Fruit fly (Drosophila melanogaster) whole organism, embryonic: ENCODE measurements around the gene Lerp.

Source experiments
- Bteb2 ChIP-seq: fragments of 200-800 bp; sonication (Bioruptor generic); optimal IDR thresholded peaks from 2 replicates; lab custom pipeline; 2016; ENCODE audit warnings: missing biosample characterization, missing genetic modification characterization
- CG12236 ChIP-seq: fragments of 200-800 bp; sonication (Bioruptor generic); optimal IDR thresholded peaks from 2 replicates; lab custom pipeline; 2016; ENCODE audit warnings: missing biosample characterization, missing genetic modification characterization
- CG12391 ChIP-seq: fragments of 200-800 bp; sonication (Bioruptor generic); optimal IDR thresholded peaks from 3 replicates; lab custom pipeline; 2018; ENCODE audit warnings: missing biosample characterization, mild to moderate bottlenecking, missing genetic modification characterization, moderate library complexity
- CG12659 ChIP-seq: fragments of 200-800 bp; sonication (Bioruptor generic); optimal IDR thresholded peaks from 3 replicates; lab custom pipeline; 2017; ENCODE audit warnings: mild to moderate bottlenecking, missing biosample characterization, missing genetic modification reagents, missing genetic modification characterization
- CG12942 ChIP-seq: fragments of 200-800 bp; sonication (Bioruptor generic); optimal IDR thresholded peaks from 3 replicates; lab custom pipeline; 2016; ENCODE audit warnings: missing biosample characterization, missing genetic modification characterization
- CG13296 ChIP-seq: fragments of 200-800 bp; sonication (Bioruptor generic); optimal IDR thresholded peaks from 3 replicates; lab custom pipeline; 2018; ENCODE audit warnings: missing biosample characterization, mild to moderate bottlenecking, missing genetic modification characterization
- CG1529 ChIP-seq: fragments of 200-800 bp; sonication (Bioruptor generic); optimal IDR thresholded peaks from 3 replicates; lab custom pipeline; 2018; ENCODE audit warnings: missing biosample characterization, missing genetic modification characterization
- CG16815 ChIP-seq: fragments of 200-800 bp; sonication (Bioruptor generic); optimal IDR thresholded peaks from 3 replicates; lab custom pipeline; 2017; ENCODE audit warnings: missing biosample characterization, mild to moderate bottlenecking, missing genetic modification characterization
- CG17912 ChIP-seq: fragments of 200-800 bp; sonication (Bioruptor generic); optimal IDR thresholded peaks from 2 replicates; lab custom pipeline; 2018; ENCODE audit warnings: missing biosample characterization, mild to moderate bottlenecking, missing genetic modification characterization
- CG2678 ChIP-seq: fragments of 200-800 bp; sonication (Bioruptor generic); optimal IDR thresholded peaks from 3 replicates; lab custom pipeline; 2019; ENCODE audit warnings: missing biosample characterization, mild to moderate bottlenecking, missing genetic modification characterization, moderate library complexity
- CG31224 ChIP-seq: fragments of 200-800 bp; sonication (Bioruptor generic); IDR thresholded peaks from 2 replicates; pipeline ENCODE4 v1.3.6; 2022; ENCODE audit warnings: missing biosample characterization, missing genetic modification characterization
- CG31441 ChIP-seq: fragments of 200-800 bp; sonication (Bioruptor generic); IDR thresholded peaks from 2 replicates; pipeline ENCODE4 v1.3.6; 2022; ENCODE audit warnings: missing biosample characterization, missing genetic modification characterization
- CG32532 ChIP-seq: fragments of 200-800 bp; sonication (Bioruptor generic); IDR thresholded peaks from 2 replicates; pipeline ENCODE4 v1.3.6; 2022; ENCODE audit warnings: missing biosample characterization, missing genetic modification characterization
- CG32772 ChIP-seq: fragments of 200-800 bp; sonication (Bioruptor generic); IDR thresholded peaks from 2 replicates; pipeline ENCODE4 v1.3.6; 2022; ENCODE audit warnings: missing biosample characterization, missing genetic modification characterization
- CG33213 ChIP-seq: fragments of 200-800 bp; sonication (Bioruptor generic); optimal IDR thresholded peaks from 3 replicates; lab custom pipeline; 2016; ENCODE audit warnings: missing biosample characterization, missing genetic modification characterization
- CG6654 ChIP-seq: fragments of 200-800 bp; sonication (Bioruptor generic); optimal IDR thresholded peaks from 2 replicates; lab custom pipeline; 2017; ENCODE audit warnings: missing biosample characterization, mild to moderate bottlenecking, missing genetic modification characterization
- CG7786 ChIP-seq: fragments of 200-800 bp; sonication (Bioruptor generic); optimal IDR thresholded peaks from 2 replicates; lab custom pipeline; 2016; ENCODE audit warnings: missing biosample characterization, missing genetic modification characterization
- CG7839 ChIP-seq: fragments of 200-800 bp; sonication (Bioruptor generic); optimal IDR thresholded peaks from 3 replicates; lab custom pipeline; 2018; ENCODE audit warnings: missing biosample characterization, mild to moderate bottlenecking, missing genetic modification characterization, moderate library complexity
- CG7928 ChIP-seq: fragments of 200-800 bp; sonication (Bioruptor generic); optimal IDR thresholded peaks from 2 replicates; lab custom pipeline; 2017; ENCODE audit warnings: missing biosample characterization, mild to moderate bottlenecking, missing genetic modification characterization
- CG8089 ChIP-seq: fragments of 200-800 bp; sonication (Bioruptor generic); optimal IDR thresholded peaks from 3 replicates; lab custom pipeline; 2016; ENCODE audit warnings: missing biosample characterization, missing genetic modification characterization
- CG9932 ChIP-seq: fragments of 200-800 bp; sonication (Bioruptor generic); IDR thresholded peaks from 2 replicates; pipeline ENCODE4 v1.3.6; 2022; ENCODE audit warnings: missing biosample characterization, missing genetic modification characterization
- CTCF ChIP-seq: fragments of 200-800 bp; sonication (Bioruptor generic); optimal IDR thresholded peaks from 2 replicates; lab custom pipeline; 2017; ENCODE audit warnings: missing biosample characterization, mild to moderate bottlenecking, missing genetic modification characterization, moderate library complexity
- Camta ChIP-seq: fragments of 200-800 bp; sonication (Bioruptor generic); optimal IDR thresholded peaks from 2 replicates; lab custom pipeline; 2016; ENCODE audit warnings: missing biosample characterization, missing genetic modification characterization
- Deaf1 ChIP-seq: fragments of 200-800 bp; optimal IDR thresholded peaks from 3 replicates; lab custom pipeline; 2019; ENCODE audit warnings: missing biosample characterization, mild to moderate bottlenecking, missing genetic modification characterization, moderate library complexity
- Doc2 ChIP-seq: fragments of 200-800 bp; sonication (Bioruptor generic); IDR thresholded peaks from 2 replicates; pipeline ENCODE4 v1.3.6; 2022; ENCODE audit warnings: missing biosample characterization, missing genetic modification characterization
- Dp ChIP-seq: fragments of 200-800 bp; sonication (Bioruptor generic); optimal IDR thresholded peaks from 2 replicates; lab custom pipeline; 2018; ENCODE audit warnings: missing biosample characterization, mild to moderate bottlenecking, missing genetic modification characterization, moderate library complexity
- Med ChIP-seq: fragments of 200-800 bp; sonication (Bioruptor generic); peaks from one replicate; lab custom pipeline; 2016; ENCODE audit warnings: missing biosample characterization, missing genetic modification characterization, mild to moderate bottlenecking, inconsistent platforms, moderate library complexity
- Mes4 ChIP-seq: fragments of 200-800 bp; sonication (Bioruptor generic); optimal IDR thresholded peaks from 2 replicates; lab custom pipeline; 2016; ENCODE audit warnings: missing biosample characterization, missing genetic modification characterization
- Neu2 ChIP-seq: fragments of 200-800 bp; sonication (Bioruptor generic); optimal IDR thresholded peaks from 3 replicates; lab custom pipeline; 2016; ENCODE audit warnings: missing biosample characterization, missing genetic modification characterization, borderline replicate concordance
- Oaz ChIP-seq: fragments of 200-800 bp; sonication (Bioruptor generic); IDR thresholded peaks from 2 replicates; pipeline ENCODE4 v1.3.6; 2022; ENCODE audit warnings: missing biosample characterization, missing genetic modification characterization
- Sox100B ChIP-seq: fragments of 200-800 bp; sonication (Bioruptor generic); optimal IDR thresholded peaks from 3 replicates; lab custom pipeline; 2018; ENCODE audit warnings: missing biosample characterization, mild to moderate bottlenecking, missing genetic modification characterization
- Sox102F ChIP-seq: fragments of 200-800 bp; sonication (Bioruptor generic); optimal IDR thresholded peaks from 2 replicates; lab custom pipeline; 2018; ENCODE audit warnings: missing biosample characterization, mild to moderate bottlenecking, missing genetic modification characterization, moderate library complexity
- chif ChIP-seq, 2 experiments: fragments of 200-800 bp; sonication (Bioruptor generic); optimal IDR thresholded peaks; 3 replicates each; lab custom pipeline; 2016; ENCODE audit warnings: missing biosample characterization in 2 of 2, missing genetic modification characterization in 2 of 2
- dysf ChIP-seq: fragments of 200-800 bp; sonication (Bioruptor generic); IDR thresholded peaks from 3 replicates; pipeline ENCODE4 v1.3.6; 2022; ENCODE audit warnings: missing biosample characterization, missing genetic modification characterization
- esg ChIP-seq: fragments of 200-800 bp; sonication (Bioruptor generic); conservative IDR thresholded peaks from 2 replicates; pipeline ENCODE4 v1.3.6; 2022; ENCODE audit warnings: missing biosample characterization, missing genetic modification characterization
- eve ChIP-seq, 2 experiments: fragments of >200 bp; optimal IDR thresholded peaks; 2 replicates each; lab custom pipeline; 2017; ENCODE audit warnings: missing biosample characterization in 2 of 2, missing genetic modification characterization in 2 of 2
- fd64A ChIP-seq: fragments of 200-800 bp; sonication (Bioruptor generic); optimal IDR thresholded peaks from 3 replicates; lab custom pipeline; 2018; ENCODE audit warnings: missing biosample characterization, mild to moderate bottlenecking, missing genetic modification characterization
- fd96Cb ChIP-seq: fragments of 200-800 bp; sonication (Bioruptor generic); optimal IDR thresholded peaks from 2 replicates; lab custom pipeline; 2018; ENCODE audit warnings: missing biosample characterization, mild to moderate bottlenecking, missing genetic modification characterization, moderate library complexity
- gem ChIP-seq: fragments of 200-800 bp; sonication (Bioruptor generic); optimal IDR thresholded peaks from 2 replicates; lab custom pipeline; 2019; ENCODE audit warnings: missing biosample characterization, mild to moderate bottlenecking, missing genetic modification characterization, moderate library complexity
- grau ChIP-seq: fragments of 200-800 bp; optimal IDR thresholded peaks from 3 replicates; lab custom pipeline; 2019; ENCODE audit warnings: missing biosample characterization, mild to moderate bottlenecking, missing genetic modification characterization, moderate library complexity
- h ChIP-seq: fragments of >200 bp; optimal IDR thresholded peaks from 2 replicates; lab custom pipeline; 2017
- hkb ChIP-seq, 2 experiments: fragments of 200-800 bp in 1 of 2; fragments of >200 bp in 1 of 2; sonication (Bioruptor generic) in 1 of 2; IDR thresholded peaks in 1 of 2; optimal IDR thresholded peaks in 1 of 2; 2 replicates each; pipeline versions ENCODE4 v1.3.6 to Lab custom; 2017 to 2022; ENCODE audit warnings: missing biosample characterization in 1 of 2, missing genetic modification characterization in 1 of 2
- nau ChIP-seq: fragments of 200-800 bp; sonication (Bioruptor generic); optimal IDR thresholded peaks from 3 replicates; lab custom pipeline; 2017; ENCODE audit warnings: missing biosample characterization, mild to moderate bottlenecking, missing genetic modification characterization, missing genetic modification reagents
- nmo ChIP-seq: fragments of 200-800 bp; sonication (Bioruptor generic); optimal IDR thresholded peaks from 2 replicates; lab custom pipeline; 2018; ENCODE audit warnings: missing biosample characterization, mild to moderate bottlenecking, missing genetic modification characterization, moderate library complexity
- odd ChIP-seq: fragments of 200-800 bp; sonication (Bioruptor generic); optimal IDR thresholded peaks from 2 replicates; lab custom pipeline; 2017; ENCODE audit warnings: missing biosample characterization, mild to moderate bottlenecking, missing genetic modification characterization
- p53 ChIP-seq: fragments of 200-800 bp; sonication (Bioruptor generic); optimal IDR thresholded peaks from 2 replicates; lab custom pipeline; 2016; ENCODE audit warnings: missing biosample characterization, missing genetic modification characterization
- pnt ChIP-seq: fragments of 200-800 bp; sonication (Bioruptor generic); optimal IDR thresholded peaks from 3 replicates; lab custom pipeline; 2016; ENCODE audit warnings: missing biosample characterization, missing genetic modification characterization
- slp2 ChIP-seq: fragments of 200-800 bp; sonication (Bioruptor generic); optimal IDR thresholded peaks from 2 replicates; lab custom pipeline; 2016; ENCODE audit warnings: missing biosample characterization, missing genetic modification characterization
- sob ChIP-seq: fragments of 200-800 bp; sonication (Bioruptor generic); IDR thresholded peaks from 2 replicates; pipeline ENCODE4 v1.3.6; 2022; ENCODE audit warnings: missing biosample characterization, missing genetic modification characterization
- tgo ChIP-seq: fragments of 200-800 bp; sonication (Bioruptor generic); IDR thresholded peaks from 3 replicates; pipeline ENCODE4 v1.3.6; 2022; ENCODE audit warnings: missing biosample characterization, missing genetic modification characterization

Gene Lerp

dm6 chr3R:26888086-26888724 lies 25.3 kb upstream of the Lerp start (continued):
- TF ChIP-seq CG13296 (GFP tag; lab: Kevin White, UChicago) (peak; percentile 54), Doc2 (no peak), CG33213 (GFP tag; lab: Kevin White, UChicago) (no peak), esg (GFP tag; lab: Robert Waterston, UW) (no peak; the same call in 1 of the 2 replicates), CG2678 (tag; lab: Kevin White, UChicago) (peak; percentile 80), gem (tag; lab: Kevin White, UChicago) (peak; percentile 78), Sox100B (GFP tag; lab: Kevin White, UChicago) (peak; percentile 32), CG32532 (peak; percentile 54; the same call in 1 of the 2 replicates), CG1529 (GFP tag; lab: Kevin White, UChicago) (peak; percentile 24), CG12659 (GFP tag; lab: Kevin White, UChicago) (peak; percentile 58), CG17912 (no peak), CG6654 (no peak), CG12236 (GFP tag; lab: Kevin White, UChicago) (peak; percentile 9), sob (GFP tag; lab: Robert Waterston, UW) (peak; percentile 30; the same call in 1 of the 2 replicates), Deaf1 (tag; lab: Kevin White, UChicago) (peak; percentile 27), CG7839 (tag; lab: Kevin White, UChicago) (peak; percentile 67), CG9932 (peak; percentile 52), grau (tag; lab: Kevin White, UChicago) (peak; percentile 65), Sox102F (GFP tag; lab: Kevin White, UChicago) (peak; percentile 70), Mes4 (GFP tag; lab: Kevin White, UChicago) (peak; percentile 5), Med (peak; percentile 88), dysf (GFP tag; lab: Robert Waterston, UW) (peak; percentile 78), CG7786 (GFP tag; lab: Kevin White, UChicago) (peak; percentile 27), CG16815 (GFP tag; lab: Kevin White, UChicago) (no peak), Neu2 (GFP tag; lab: Kevin White, UChicago) (no peak), CG12942 (GFP tag; lab: Kevin White, UChicago) (peak; percentile 18), CTCF (GFP tag; lab: Kevin White, UChicago) (no peak), fd96Cb (tag; lab: Kevin White, UChicago) (peak; percentile 49), nmo (GFP tag; lab: Kevin White, UChicago) (peak; percentile 55), h (lab: Kevin White, UChicago) (no peak), eve (GFP tag; optimal IDR thresholded peaks at IDR 0.05; lab: Kevin White, UChicago) (peak in 1 of 2 experiments; percentile 65), hkb (optimal IDR thresholded peaks at IDR 0.05; lab: Kevin White, UChicago) (no peak), hkb (GFP tag; IDR thresholded peaks at IDR 0.05; lab: Robert Waterston, UW) (peak; percentile 67), chif (GFP tag; optimal IDR thresholded peaks at IDR 0.05; lab: Kevin White, UChicago) (peak in 1 of 2 experiments; percentile 36), CG7928 (GFP tag; lab: Kevin White, UChicago) (no peak), CG31224 (0 out of 2 replicates have a peak, but pooled peaks have one; percentile 17), CG12391 (peak; percentile 57), Bteb2 (GFP tag; lab: Kevin White, UChicago) (peak; percentile 14), nau (no peak), p53 (GFP tag; lab: Kevin White, UChicago) (no peak), CG8089 (GFP tag; lab: Kevin White, UChicago) (no peak), tgo (GFP tag; lab: Robert Waterston, UW) (peak; percentile 57; the same call in 2 of the 3 replicates), CG32772 (no peak), slp2 (GFP tag; lab: Kevin White, UChicago) (peak; percentile 16), odd (GFP tag; lab: Kevin White, UChicago) (peak; percentile 35), Camta (GFP tag; lab: Kevin White, UChicago) (peak; percentile 21), CG31441 (GFP tag; lab: Robert Waterston, UW) (peak; percentile 56), fd64A (no peak), Oaz (GFP tag; lab: Robert Waterston, UW) (peak; percentile 30; the same call in 1 of the 2 replicates), Dp (GFP tag; lab: Kevin White, UChicago) (no peak), pnt (peak; percentile 30)
